Fruit fly (Drosophila melanogaster) whole organism, wandering third instar larva: Measurements from ENCODE around the gene RpL27A.

Experiments
- Jra ChIP-seq: sonication (Bioruptor generic); optimal IDR thresholded peaks from 2 replicates; lab custom pipeline; 2016; ENCODE audit warnings: missing biosample characterization, missing genetic modification characterization
- Rel ChIP-seq, 2 experiments: fragments of 200-800 bp; sonication (Bioruptor generic) in 1 of 2; optimal IDR thresholded peaks; 2 replicates in 1 of 2; 3 replicates in 1 of 2; lab custom pipeline; 2016 to 2019; ENCODE audit warnings: mild to moderate bottlenecking in 2 of 2, missing biosample characterization in 2 of 2, missing genetic modification characterization in 2 of 2, moderate library complexity in 1 of 2
- dl ChIP-seq, 2 experiments: fragments of 175-275, 200-275 bp in 1 of 2; fragments of 200-275 bp in 1 of 2; sonication (Bioruptor generic); optimal IDR thresholded peaks; lab custom pipeline; 2018; ENCODE audit warnings: mild to moderate bottlenecking in 2 of 2, missing biosample characterization in 2 of 2, missing genetic modification characterization in 2 of 2, moderate library complexity in 2 of 2; ENCODE audit not compliant: partially characterized antibody in 2 of 2, insufficient read depth in 1 of 2
- dmrt93B ChIP-seq: fragments of 200-800 bp; sonication (Bioruptor generic); optimal IDR thresholded peaks from 2 replicates; lab custom pipeline; 2018; ENCODE audit warnings: missing biosample characterization, mild to moderate bottlenecking, missing genetic modification characterization
- fru ChIP-seq: fragments of 200-800 bp; sonication (Bioruptor generic); optimal IDR thresholded peaks from 3 replicates; lab custom pipeline; 2016; ENCODE audit warnings: missing biosample characterization, mild to moderate bottlenecking, missing genetic modification characterization
- h ChIP-seq: fragments of 200-800 bp; sonication (Bioruptor generic); optimal IDR thresholded peaks from 3 replicates; lab custom pipeline; 2016; ENCODE audit warnings: missing biosample characterization, mild to moderate bottlenecking, missing genetic modification characterization
- sage ChIP-seq: fragments of 200-800 bp; sonication (Bioruptor generic); optimal IDR thresholded peaks from 2 replicates; lab custom pipeline; 2016; ENCODE audit warnings: missing biosample characterization, mild to moderate bottlenecking, missing genetic modification characterization

dm6 chr2L:4416903-4417302 is 41.3 kb downstream of the RpL27A start:
- TF ChIP-seq fru (peak; percentile 30), dl (GFP tag; optimal IDR thresholded peaks at IDR 0.05; lab: Kevin White, UChicago; ENCODE audit: insufficient read depth in 1 of 2, partially characterized antibody in 2 of 2) (no peak), h (GFP tag; lab: Kevin White, UChicago) (peak; percentile 18), Rel (GFP tag; optimal IDR thresholded peaks at IDR 0.05; lab: Kevin White, UChicago) (no peak), Rel (tag; optimal IDR thresholded peaks at IDR 0.05; lab: Kevin White, UChicago) (no peak), dmrt93B (GFP tag; lab: Kevin White, UChicago) (no peak), Jra (GFP tag; lab: Kevin White, UChicago) (no peak), sage (GFP tag; lab: Kevin White, UChicago) (no peak)
